Worm (Caenorhabditis elegans) whole organism, L1 larva: ENCODE measurements around the gene rps-5.
A peak's percentile ranks its signal among the peaks of the same experiment; 100 is the strongest.

Experiments used
- C16A3.4 ChIP-seq: fragments of 150-350 bp; optimal IDR thresholded peaks from 2 replicates; lab custom pipeline; 2014; ENCODE audit warnings: missing biosample characterization, missing genetic modification characterization
- F16B12.6 ChIP-seq: fragments of 150-350 bp; optimal IDR thresholded peaks from 2 replicates; lab custom pipeline; 2014; ENCODE audit warnings: missing biosample characterization, missing genetic modification characterization
- Y116A8C.19 ChIP-seq: sonication (generic microtip); optimal IDR thresholded peaks from 2 replicates; lab custom pipeline; 2016; ENCODE audit warnings: missing compliant biosample characterization, missing genetic modification characterization, borderline replicate concordance
- aha-1 ChIP-seq: fragments of 150-350 bp; optimal IDR thresholded peaks from 2 replicates; lab custom pipeline; 2014; ENCODE audit warnings: missing biosample characterization, missing genetic modification characterization
- alr-1 ChIP-seq: fragments of 200-800 bp; sonication (Bioruptor generic); optimal IDR thresholded peaks from 2 replicates; lab custom pipeline; 2018; ENCODE audit warnings: borderline replicate concordance, mild to moderate bottlenecking, missing genetic modification characterization, missing compliant biosample characterization
- ceh-63 ChIP-seq: fragments of 200-800 bp; sonication (Bioruptor generic); optimal IDR thresholded peaks from 2 replicates; lab custom pipeline; 2018; ENCODE audit warnings: mild to moderate bottlenecking, missing genetic modification characterization, missing compliant biosample characterization
- ceh-90 ChIP-seq: sonication (generic microtip); optimal IDR thresholded peaks from 2 replicates; lab custom pipeline; 2016; ENCODE audit warnings: missing genetic modification characterization, missing compliant biosample characterization
- dsc-1 ChIP-seq: sonication (generic microtip); optimal IDR thresholded peaks from 2 replicates; lab custom pipeline; 2016; ENCODE audit warnings: mild to moderate bottlenecking, missing genetic modification characterization, missing compliant biosample characterization
- efl-1 ChIP-seq, 4 experiments: fragments of 150-350 bp; optimal IDR thresholded peaks in 3 of 4; peaks in 1 of 4; 1 replicate in 1 of 4; 2 replicates in 3 of 4; lab custom pipeline; 2014; ENCODE audit warnings: missing biosample characterization in 2 of 4, missing genetic modification characterization in 2 of 4, missing genetic modification reagents in 2 of 4
- egl-13 ChIP-seq: sonication (generic microtip); optimal IDR thresholded peaks from 2 replicates; lab custom pipeline; 2016; ENCODE audit warnings: missing genotype, missing genetic modification reagents, missing genetic modification characterization, missing compliant biosample characterization
- egl-27 ChIP-seq, 2 experiments: fragments of 150-350 bp in 1 of 2; sonication (generic microtip); optimal IDR thresholded peaks; 3 replicates each; lab custom pipeline; 2017 to 2018; ENCODE audit warnings: missing biosample characterization in 2 of 2, missing genetic modification characterization in 2 of 2, missing genetic modification reagents in 2 of 2
- elt-3 ChIP-seq, 6 experiments: fragments of 150-350 bp in 1 of 6; sonication (generic microtip); optimal IDR thresholded peaks; 2 replicates each; lab custom pipeline; 2017 to 2018; ENCODE audit warnings: missing biosample characterization in 6 of 6, missing genetic modification characterization in 6 of 6, inconsistent platforms in 1 of 6
- fkh-4 ChIP-seq: sonication (generic microtip); optimal IDR thresholded peaks from 2 replicates; lab custom pipeline; 2016; ENCODE audit warnings: missing compliant biosample characterization, missing genetic modification characterization, borderline replicate concordance
- fkh-8 ChIP-seq: sonication (generic microtip); optimal IDR thresholded peaks from 2 replicates; lab custom pipeline; 2016; ENCODE audit warnings: mild to moderate bottlenecking, missing genetic modification characterization, missing compliant biosample characterization
- fos-1 ChIP-seq: fragments of 150-350 bp; optimal IDR thresholded peaks from 2 replicates; lab custom pipeline; 2014; ENCODE audit warnings: missing biosample characterization, missing genetic modification characterization
- grh-1 ChIP-seq: fragments of 200-800 bp; sonication (Bioruptor generic); IDR thresholded peaks from 2 replicates; pipeline ENCODE4 v1.3.6; 2022; ENCODE audit warnings: missing genetic modification reagents, missing genetic modification characterization, missing compliant biosample characterization
- hlh-17 ChIP-seq: fragments of 200-800 bp; sonication (Bioruptor generic); optimal IDR thresholded peaks from 2 replicates; lab custom pipeline; 2018; ENCODE audit warnings: missing genetic modification characterization, mild to moderate bottlenecking, missing compliant biosample characterization, moderate library complexity, borderline replicate concordance
- irx-1 ChIP-seq: sonication (generic microtip); optimal IDR thresholded peaks from 2 replicates; lab custom pipeline; 2016; ENCODE audit warnings: missing genetic modification characterization, missing compliant biosample characterization
- isw-1 ChIP-seq: fragments of 200-800 bp; sonication (Bioruptor generic); IDR thresholded peaks from 2 replicates; pipeline ENCODE4 v1.3.6; 2022; ENCODE audit warnings: missing genetic modification characterization, missing compliant biosample characterization
- lin-14 ChIP-seq: fragments of 200-800 bp; sonication (Bioruptor generic); optimal IDR thresholded peaks from 2 replicates; lab custom pipeline; 2018; ENCODE audit warnings: mild to moderate bottlenecking, missing genetic modification characterization, moderate library complexity, missing compliant biosample characterization
- lin-15B ChIP-seq: fragments of 150-350 bp; sonication (generic microtip); optimal IDR thresholded peaks from 3 replicates; lab custom pipeline; 2014; ENCODE audit warnings: missing biosample characterization, missing genetic modification characterization
- lin-39 ChIP-seq: fragments of 150-350 bp; optimal IDR thresholded peaks from 2 replicates; lab custom pipeline; 2014; ENCODE audit warnings: missing biosample characterization, missing genetic modification reagents, missing genetic modification characterization
- lir-3 ChIP-seq: sonication (generic microtip); optimal IDR thresholded peaks from 2 replicates; lab custom pipeline; 2016; ENCODE audit warnings: mild to moderate bottlenecking, missing genetic modification characterization, moderate library complexity, missing compliant biosample characterization; ENCODE audit not compliant: poor library complexity
- lsy-2 ChIP-seq, 2 experiments: fragments of 150-350 bp; optimal IDR thresholded peaks; 2 replicates each; lab custom pipeline; 2014; ENCODE audit warnings: missing biosample characterization in 2 of 2, missing genetic modification characterization in 2 of 2
- mab-9 ChIP-seq: fragments of 200-800 bp; sonication (Bioruptor generic); IDR thresholded peaks from 2 replicates; pipeline ENCODE4 v1.3.6; 2022; ENCODE audit warnings: missing genetic modification reagents, missing genetic modification characterization, missing compliant biosample characterization
- mef-2 ChIP-seq: fragments of 150-350 bp; optimal IDR thresholded peaks from 2 replicates; lab custom pipeline; 2014; ENCODE audit warnings: missing biosample characterization, missing genetic modification characterization
- nhr-11 ChIP-seq: fragments of 150-350 bp; optimal IDR thresholded peaks from 2 replicates; lab custom pipeline; 2014; ENCODE audit warnings: missing biosample characterization, missing genetic modification characterization
- nhr-12 ChIP-seq: sonication (generic microtip); optimal IDR thresholded peaks from 2 replicates; lab custom pipeline; 2017; ENCODE audit warnings: missing biosample characterization, missing genetic modification characterization
- nhr-19 ChIP-seq: fragments of 200-800 bp; sonication (Bioruptor generic); conservative IDR thresholded peaks from 2 replicates; pipeline ENCODE4 v1.3.6; 2022; ENCODE audit warnings: missing genetic modification characterization, missing compliant biosample characterization
- nhr-20 ChIP-seq: sonication (generic microtip); optimal IDR thresholded peaks from 2 replicates; lab custom pipeline; 2016; ENCODE audit warnings: mild to moderate bottlenecking, missing genetic modification characterization, missing compliant biosample characterization
- nhr-47 ChIP-seq: sonication (generic microtip); optimal IDR thresholded peaks from 2 replicates; lab custom pipeline; 2016; ENCODE audit warnings: mild to moderate bottlenecking, missing genetic modification characterization, moderate library complexity, missing compliant biosample characterization
- nhr-71 ChIP-seq: sonication (generic microtip); optimal IDR thresholded peaks from 2 replicates; lab custom pipeline; 2016; ENCODE audit warnings: mild to moderate bottlenecking, missing genetic modification characterization, moderate library complexity, missing compliant biosample characterization
- nhr-76 ChIP-seq: sonication (generic microtip); optimal IDR thresholded peaks from 2 replicates; lab custom pipeline; 2017; ENCODE audit warnings: missing biosample characterization, missing genetic modification characterization
- nhr-77 ChIP-seq: fragments of 150-350 bp; optimal IDR thresholded peaks from 2 replicates; lab custom pipeline; 2014; ENCODE audit warnings: missing biosample characterization, missing genetic modification characterization
- nhr-84 ChIP-seq: sonication (generic microtip); optimal IDR thresholded peaks from 2 replicates; lab custom pipeline; 2017; ENCODE audit warnings: missing biosample characterization, missing genetic modification characterization
- nhr-90 ChIP-seq: sonication (generic microtip); optimal IDR thresholded peaks from 2 replicates; lab custom pipeline; 2016; ENCODE audit warnings: mild to moderate bottlenecking, missing genetic modification characterization, missing compliant biosample characterization; ENCODE audit not compliant: poor library complexity
- pag-3 ChIP-seq: sonication (generic microtip); optimal IDR thresholded peaks from 2 replicates; lab custom pipeline; 2017; ENCODE audit warnings: missing genetic modification characterization, mild to moderate bottlenecking, missing compliant biosample characterization, antibody characterized with exemption, borderline replicate concordance; ENCODE audit not compliant: insufficient read depth
- pax-3 ChIP-seq: fragments of 200-800 bp; sonication (Bioruptor generic); optimal IDR thresholded peaks from 2 replicates; lab custom pipeline; 2018; ENCODE audit warnings: mild to moderate bottlenecking, missing genetic modification characterization, moderate library complexity, missing compliant biosample characterization
- snpc-4 ChIP-seq: fragments of 150-350 bp; optimal IDR thresholded peaks from 2 replicates; lab custom pipeline; 2014; ENCODE audit warnings: missing biosample characterization, missing genetic modification characterization
- snu-23 ChIP-seq: sonication (generic microtip); optimal IDR thresholded peaks from 2 replicates; lab custom pipeline; 2016; ENCODE audit warnings: missing genetic modification characterization, missing compliant biosample characterization
- sox-4 ChIP-seq: sonication (generic microtip); optimal IDR thresholded peaks from 2 replicates; lab custom pipeline; 2016; ENCODE audit warnings: missing genetic modification characterization, missing compliant biosample characterization
- sptf-1 ChIP-seq: fragments of 150-350 bp; optimal IDR thresholded peaks from 2 replicates; lab custom pipeline; 2014; ENCODE audit warnings: missing biosample characterization, missing genetic modification characterization
- sup-37 ChIP-seq: fragments of 200-800 bp; sonication (Bioruptor generic); optimal IDR thresholded peaks from 2 replicates; lab custom pipeline; 2018; ENCODE audit warnings: mild to moderate bottlenecking, missing genetic modification characterization, missing compliant biosample characterization
- swsn-7 ChIP-seq: sonication (generic microtip); optimal IDR thresholded peaks from 2 replicates; lab custom pipeline; 2016; ENCODE audit warnings: missing genetic modification characterization, missing compliant biosample characterization
- tbx-2 ChIP-seq: sonication (generic microtip); optimal IDR thresholded peaks from 2 replicates; lab custom pipeline; 2016; ENCODE audit warnings: missing genetic modification characterization, missing compliant biosample characterization
- unc-30 ChIP-seq: sonication (generic microtip); optimal IDR thresholded peaks from 2 replicates; lab custom pipeline; 2017; ENCODE audit warnings: missing biosample characterization, missing genetic modification characterization
- unc-62 ChIP-seq: fragments of 150-350 bp; optimal IDR thresholded peaks from 2 replicates; lab custom pipeline; 2014; ENCODE audit warnings: missing biosample characterization, missing genetic modification reagents, missing genetic modification characterization
- xbp-1 ChIP-seq: sonication (generic microtip); optimal IDR thresholded peaks from 2 replicates; lab custom pipeline; 2016; ENCODE audit warnings: missing genetic modification characterization, missing compliant biosample characterization
- zag-1 ChIP-seq: fragments of 150-350 bp; optimal IDR thresholded peaks from 2 replicates; lab custom pipeline; 2014; ENCODE audit warnings: missing biosample characterization, missing genetic modification characterization
- zip-4 ChIP-seq: fragments of 200-800 bp; sonication (Bioruptor generic); optimal IDR thresholded peaks from 2 replicates; lab custom pipeline; 2018; ENCODE audit warnings: mild to moderate bottlenecking, missing genetic modification characterization, moderate library complexity, missing compliant biosample characterization
- ztf-4 ChIP-seq: fragments of 150-350 bp; optimal IDR thresholded peaks from 2 replicates; lab custom pipeline; 2014; ENCODE audit warnings: missing biosample characterization, missing genetic modification characterization

rps-5 gene

ce11 chrIV:11110995-11111619, at the start of gene rps-5:
rps-5 (minus strand) TSS chrIV:11111045.
- peak; percentile 35 for TF ChIP-seq snpc-4
- no peak for TF ChIP-seq aha-1 (tag; lab: Kevin White, UChicago)
- peak; percentile 21 for TF ChIP-seq fkh-8 (tag; lab: Kevin White, UChicago)
- TF ChIP-seq sptf-1 = no peak
- TF ChIP-seq nhr-84 (tag; lab: Kevin White, UChicago) = no peak
- peak; percentile 80 for TF ChIP-seq snu-23 (GFP tag; lab: Kevin White, UChicago)
- peak; percentile 80 for TF ChIP-seq nhr-71 (tag; lab: Kevin White, UChicago)
- peak; percentile 79 to 89 for TF ChIP-seq efl-1 (optimal IDR thresholded peaks at IDR 0.05; lab: Kevin White, UChicago)
- TF ChIP-seq efl-1 (GFP tag; optimal IDR thresholded peaks at IDR 0.05 in 1 of 2; lab: Kevin White, UChicago) = peak; percentile 84 to 99
- TF ChIP-seq nhr-20 (tag; lab: Kevin White, UChicago) = peak; percentile 59
- TF ChIP-seq grh-1 = no peak
- peak; percentile 89 for TF ChIP-seq xbp-1
- no peak for TF ChIP-seq Y116A8C.19 (tag; lab: Kevin White, UChicago)
- TF ChIP-seq zag-1 (tag; lab: Kevin White, UChicago) = peak; percentile 42
- TF ChIP-seq F16B12.6 = no peak
- TF ChIP-seq fkh-4 (tag; lab: Kevin White, UChicago) = no peak
- TF ChIP-seq ztf-4 (tag; lab: Kevin White, UChicago) = no peak
- TF ChIP-seq fos-1 (tag; lab: Kevin White, UChicago) = peak; percentile 52
- no peak for TF ChIP-seq mab-9 (GFP tag; lab: Robert Waterston, UW)
- TF ChIP-seq nhr-11 = no peak
- no peak for TF ChIP-seq nhr-12 (tag; lab: Kevin White, UChicago)
- TF ChIP-seq egl-27 (tag; optimal IDR thresholded peaks at IDR 0.05; lab: Kevin White, UChicago) = no peak
- TF ChIP-seq lin-39 (tag; lab: Kevin White, UChicago) = no peak
- TF ChIP-seq nhr-90 (tag; lab: Kevin White, UChicago) = peak; percentile 35
- no peak for TF ChIP-seq pag-3 (tag; lab: Kevin White, UChicago)
- TF ChIP-seq dsc-1 (tag; lab: Kevin White, UChicago) = peak; percentile 37
- TF ChIP-seq lin-14 (GFP tag; lab: Kevin White, UChicago) = peak; percentile 65
- no peak for TF ChIP-seq pax-3 (tag; lab: Kevin White, UChicago)
- TF ChIP-seq alr-1 (tag; lab: Kevin White, UChicago) = no peak
- TF ChIP-seq hlh-17 (GFP tag; lab: Kevin White, UChicago) = no peak
- TF ChIP-seq sup-37 (GFP tag; lab: Kevin White, UChicago) = no peak
- TF ChIP-seq isw-1 (GFP tag; lab: Robert Waterston, UW) = peak; percentile 58
- peak; percentile 66 for TF ChIP-seq nhr-19 (GFP tag; lab: Robert Waterston, UW)
- TF ChIP-seq mef-2 (tag; lab: Kevin White, UChicago) = no peak
- TF ChIP-seq nhr-77 (tag; lab: Kevin White, UChicago) = peak; percentile 36
- peak; percentile 25 for TF ChIP-seq lin-15B (tag; lab: Kevin White, UChicago)
- TF ChIP-seq unc-30 = no peak
- no peak for TF ChIP-seq sox-4 (tag; lab: Kevin White, UChicago)
- no peak for TF ChIP-seq lir-3
- peak; percentile 20 for TF ChIP-seq irx-1 (tag; lab: Kevin White, UChicago)
- no peak for TF ChIP-seq ceh-63 (GFP tag; lab: Kevin White, UChicago)
- TF ChIP-seq ceh-90 (tag; lab: Kevin White, UChicago) = no peak
- peak; percentile 59 for TF ChIP-seq tbx-2
- peak; percentile 80 to 92 for TF ChIP-seq lsy-2 (tag; optimal IDR thresholded peaks at IDR 0.05; lab: Kevin White, UChicago)
- peak; percentile 68 for TF ChIP-seq C16A3.4 (tag; lab: Kevin White, UChicago)
- peak; percentile 61 for TF ChIP-seq swsn-7 (tag; lab: Kevin White, UChicago)
- TF ChIP-seq zip-4 (GFP tag; lab: Kevin White, UChicago) = no peak
- peak in 1 of 6 experiments; percentile 11 for TF ChIP-seq elt-3 (tag; optimal IDR thresholded peaks at IDR 0.05; lab: Kevin White, UChicago)
- TF ChIP-seq egl-13 (tag; lab: Kevin White, UChicago) = no peak
- TF ChIP-seq unc-62 (GFP tag; lab: Kevin White, UChicago) = no peak
- no peak for TF ChIP-seq nhr-76 (tag; lab: Kevin White, UChicago)
- TF ChIP-seq nhr-47 (tag; lab: Kevin White, UChicago) = peak; percentile 70
